Fruit fly (Drosophila melanogaster): ENCODE measurements around the gene Or85c.

Or85c gene

dm6 chr3R:8477361-8478007 is 35.3 kb downstream of the Or85c start, which contains the start of gene CG45263 (continued):
- TF ChIP-seq Hr4 (GFP tag; optimal IDR thresholded peaks at IDR 0.05) (no peak), CG4318 (GFP tag; optimal IDR thresholded peaks at IDR 0.05) (no peak), CG10669 (GFP tag; optimal IDR thresholded peaks at IDR 0.05) (no peak), CG3032 (tag; optimal IDR thresholded peaks at IDR 0.05) (no peak), dac (GFP tag; optimal IDR thresholded peaks at IDR 0.05) (no peak), Eip78C (GFP tag) (peak; percentile 19), achi (GFP tag; optimal IDR thresholded peaks at IDR 0.05) (no peak), CG1621 (tag; optimal IDR thresholded peaks at IDR 0.05) (no peak), salr (GFP tag; optimal IDR thresholded peaks at IDR 0.05) (no peak), CG7368 (GFP tag; optimal IDR thresholded peaks at IDR 0.05) (no peak), CG6854 (GFP tag; optimal IDR thresholded peaks at IDR 0.05) (no peak), Sox102F (GFP tag; optimal IDR thresholded peaks at IDR 0.05) (no peak), Blimp-1 (GFP tag; optimal IDR thresholded peaks at IDR 0.05) (no peak), Ets96B (tag; optimal IDR thresholded peaks at IDR 0.05) (no peak), OdsH (GFP tag; optimal IDR thresholded peaks at IDR 0.05) (no peak), Gug (GFP tag; IDR thresholded peaks at IDR 0.05) (no peak), dsx (GFP tag; optimal IDR thresholded peaks at IDR 0.05; ENCODE audit: poor library complexity, severe bottlenecking) (peak; percentile 32), CG8632 (GFP tag; optimal IDR thresholded peaks at IDR 0.05) (no peak)

dm6 chr3R:8470567-8470966 is 42.3 kb downstream of the Or85c start:
- TF ChIP-seq CG4318 (GFP tag; optimal IDR thresholded peaks at IDR 0.05) (peak; percentile 68), cyc (GFP tag; optimal IDR thresholded peaks at IDR 0.05) (peak; percentile 50), CG3919 (GFP tag; optimal IDR thresholded peaks at IDR 0.05) (peak; percentile 35), Eip78C (GFP tag) (peak; percentile 92), Lpt (GFP tag; optimal IDR thresholded peaks at IDR 0.05) (peak; percentile 50), CG11762 (GFP tag; optimal IDR thresholded peaks at IDR 0.05; ENCODE audit: insufficient read depth) (peak; percentile 29), eg (GFP tag; IDR thresholded peaks at IDR 0.05) (peak; percentile 63; the same call in 2 of the 3 replicates), topi (GFP tag; optimal IDR thresholded peaks at IDR 0.05) (peak; percentile 53), Blimp-1 (GFP tag; optimal IDR thresholded peaks at IDR 0.05) (no peak), fd85E (GFP tag; optimal IDR thresholded peaks at IDR 0.05) (no peak), ss (GFP tag; optimal IDR thresholded peaks at IDR 0.05) (no peak), esn (GFP tag; optimal IDR thresholded peaks at IDR 0.05) (peak; percentile 56), CG6163 (GFP tag; IDR thresholded peaks at IDR 0.05) (peak; percentile 40; the same call in 1 of the 3 replicates), CG11294 (GFP tag; IDR thresholded peaks at IDR 0.05) (peak; percentile 36; the same call in 1 of the 2 replicates), CG10631 (GFP tag; optimal IDR thresholded peaks at IDR 0.05) (peak; percentile 53), vri (GFP tag; optimal IDR thresholded peaks at IDR 0.05) (peak; percentile 8), CG15336 (GFP tag; IDR thresholded peaks at IDR 0.05) (peak; percentile 88), Ets21C (GFP tag; optimal IDR thresholded peaks at IDR 0.05) (peak; percentile 34), dsx (GFP tag; optimal IDR thresholded peaks at IDR 0.05; ENCODE audit: poor library complexity, severe bottlenecking) (peak; percentile 45), CG7368 (GFP tag; optimal IDR thresholded peaks at IDR 0.05) (peak; percentile 12), CG10669 (GFP tag; optimal IDR thresholded peaks at IDR 0.05) (peak; percentile 4), Sox102F (GFP tag; optimal IDR thresholded peaks at IDR 0.05) (peak; percentile 30), fd59A (GFP tag; optimal IDR thresholded peaks at IDR 0.05) (no peak), lz (GFP tag; optimal IDR thresholded peaks at IDR 0.05) (peak; percentile 54), CG6792 (GFP tag; optimal IDR thresholded peaks at IDR 0.05) (peak; percentile 28), CG6808 (GFP tag; optimal IDR thresholded peaks at IDR 0.05) (no peak), CG32006 (GFP tag; optimal IDR thresholded peaks at IDR 0.05) (peak; percentile 92), CG9139 (GFP tag; optimal IDR thresholded peaks at IDR 0.05) (no peak), CG16779 (tag; optimal IDR thresholded peaks at IDR 0.05) (no peak), CG8319 (GFP tag; optimal IDR thresholded peaks at IDR 0.05) (no peak), Eip93F (GFP tag; optimal IDR thresholded peaks at IDR 0.05) (no peak), acj6 (GFP tag; optimal IDR thresholded peaks at IDR 0.05) (peak; percentile 52), Ets96B (tag; optimal IDR thresholded peaks at IDR 0.05) (peak; percentile 26), fkh (GFP tag; optimal IDR thresholded peaks at IDR 0.05) (no peak), CG6854 (GFP tag; optimal IDR thresholded peaks at IDR 0.05) (no peak), CG11902 (GFP tag; optimal IDR thresholded peaks at IDR 0.05) (no peak), CG8632 (GFP tag; optimal IDR thresholded peaks at IDR 0.05) (peak; percentile 28), net (GFP tag; optimal IDR thresholded peaks at IDR 0.05) (peak; percentile 59), pdm3 (GFP tag; optimal IDR thresholded peaks at IDR 0.05) (peak; percentile 63)

Measured in whole organism, prepupa.